Fruit fly (Drosophila melanogaster) whole organism, pupa: Measurements from ENCODE around the gene CG12535.
A peak's percentile ranks its signal among the peaks of the same experiment; 100 is the strongest.

Experiments used
- CG10348 ChIP-seq: fragments of 200-800 bp; sonication (Bioruptor generic); IDR thresholded peaks from 2 replicates; pipeline ENCODE4 v1.3.6; 2022; ENCODE audit warnings: missing biosample characterization, missing genetic modification characterization
- CG12605 ChIP-seq: fragments of 200-800 bp; sonication (Bioruptor generic); IDR thresholded peaks from 2 replicates; pipeline ENCODE4 v1.3.6; 2022; ENCODE audit warnings: missing biosample characterization, missing genetic modification characterization
- CG13204 ChIP-seq: fragments of 200-800 bp; sonication (Bioruptor generic); optimal IDR thresholded peaks from 2 replicates; lab custom pipeline; 2018; ENCODE audit warnings: missing biosample characterization, mild to moderate bottlenecking, missing genetic modification characterization, moderate library complexity
- CG14655 ChIP-seq: fragments of 200-800 bp; sonication (Bioruptor generic); optimal IDR thresholded peaks from 3 replicates; lab custom pipeline; 2017; ENCODE audit warnings: mild to moderate bottlenecking, missing biosample characterization, missing genetic modification reagents, missing genetic modification characterization
- CG15710 ChIP-seq: fragments of 200-800 bp; sonication (Bioruptor generic); optimal IDR thresholded peaks from 2 replicates; lab custom pipeline; 2018; ENCODE audit warnings: missing biosample characterization, mild to moderate bottlenecking, missing genetic modification characterization, moderate library complexity
- CG17806 ChIP-seq: fragments of 200-800 bp; sonication (Bioruptor generic); optimal IDR thresholded peaks from 2 replicates; lab custom pipeline; 2018; ENCODE audit warnings: missing biosample characterization, mild to moderate bottlenecking, missing genetic modification characterization, moderate library complexity
- CG32121 ChIP-seq: fragments of 200-800 bp; sonication (Bioruptor generic); IDR thresholded peaks from 2 replicates; pipeline ENCODE4 v1.3.6; 2022; ENCODE audit warnings: missing biosample characterization, missing genetic modification characterization
- CG34367 ChIP-seq: fragments of 200-800 bp; sonication (Bioruptor generic); optimal IDR thresholded peaks from 2 replicates; lab custom pipeline; 2018; ENCODE audit warnings: missing biosample characterization, mild to moderate bottlenecking, missing genetic modification characterization
- CG4496 ChIP-seq: fragments of 200-800 bp; sonication (Bioruptor generic); IDR thresholded peaks from 3 replicates; pipeline ENCODE4 v1.3.6; 2022; ENCODE audit warnings: missing biosample characterization, missing genetic modification characterization
- CG8159 ChIP-seq: fragments of 200-800 bp; sonication (Bioruptor generic); optimal IDR thresholded peaks from 3 replicates; lab custom pipeline; 2018; ENCODE audit warnings: missing biosample characterization, mild to moderate bottlenecking, missing genetic modification characterization, moderate library complexity
- CG8301 ChIP-seq: fragments of 200-800 bp; sonication (Bioruptor generic); optimal IDR thresholded peaks from 2 replicates; lab custom pipeline; 2018; ENCODE audit warnings: missing biosample characterization, mild to moderate bottlenecking, missing genetic modification characterization
- CG9948 ChIP-seq: fragments of 200-800 bp; sonication (Bioruptor generic); optimal IDR thresholded peaks from 2 replicates; lab custom pipeline; 2018; ENCODE audit warnings: missing biosample characterization, mild to moderate bottlenecking, missing genetic modification characterization, moderate library complexity
- D1 ChIP-seq: fragments of 200-800 bp; sonication (Bioruptor generic); optimal IDR thresholded peaks from 2 replicates; lab custom pipeline; 2018; ENCODE audit warnings: missing biosample characterization, mild to moderate bottlenecking, missing genetic modification characterization, moderate library complexity
- EcR ChIP-seq: fragments of 200-800 bp; sonication (Bioruptor generic); optimal IDR thresholded peaks from 3 replicates; lab custom pipeline; 2019; ENCODE audit warnings: missing biosample characterization, missing genetic modification characterization, mild to moderate bottlenecking, moderate library complexity, missing genetic modification reagents
- Ets98B ChIP-seq: fragments of 200-800 bp; sonication (Bioruptor generic); IDR thresholded peaks from 2 replicates; pipeline ENCODE4 v1.3.6; 2022; ENCODE audit warnings: missing biosample characterization, missing genetic modification characterization
- Pif1A ChIP-seq: fragments of 200-800 bp; sonication (Bioruptor generic); optimal IDR thresholded peaks from 3 replicates; lab custom pipeline; 2016; ENCODE audit warnings: missing biosample characterization, missing genetic modification characterization
- Pif1B ChIP-seq: fragments of 200-800 bp; sonication (Bioruptor generic); optimal IDR thresholded peaks from 3 replicates; lab custom pipeline; 2016; ENCODE audit warnings: missing biosample characterization, missing genetic modification characterization
- Snoo ChIP-seq: fragments of 200-800 bp; sonication (Bioruptor generic); optimal IDR thresholded peaks from 3 replicates; lab custom pipeline; 2017; ENCODE audit warnings: missing biosample characterization, mild to moderate bottlenecking, missing genetic modification characterization, inconsistent platforms
- fd96Ca ChIP-seq: fragments of 200-800 bp; sonication (Bioruptor generic); IDR thresholded peaks from 3 replicates; pipeline ENCODE4 v1.3.6; 2022; ENCODE audit warnings: missing biosample characterization, missing genetic modification characterization
- gl ChIP-seq: fragments of 200-800 bp; sonication (Bioruptor generic); optimal IDR thresholded peaks from 2 replicates; lab custom pipeline; 2018; ENCODE audit warnings: missing biosample characterization, mild to moderate bottlenecking, missing genetic modification characterization
- rn ChIP-seq: fragments of 200-800 bp; sonication (Bioruptor generic); IDR thresholded peaks from 2 replicates; pipeline ENCODE4 v1.3.6; 2022; ENCODE audit warnings: missing biosample characterization, missing genetic modification characterization

The CG12535 gene

dm6 chrX:3446650-3447049 is 2.1 kb downstream of the CG12535 start:
- TF ChIP-seq CG12605 (GFP tag; lab: Robert Waterston, UW), result peak; percentile 22; the same call in 1 of the 2 replicates
- TF ChIP-seq Ets98B (GFP tag; lab: Robert Waterston, UW), result peak; percentile 15; the same call in 1 of the 2 replicates
- TF ChIP-seq CG17806 (tag; lab: Kevin White, UChicago), result no peak

- TF ChIP-seq Pif1B (GFP tag; lab: Kevin White, UChicago) (no peak), CG17806 (tag; lab: Kevin White, UChicago) (no peak), CG9948 (tag; lab: Kevin White, UChicago) (no peak), CG8159 (tag; lab: Kevin White, UChicago) (no peak), fd96Ca (no peak)
These were observed 2.6 kb downstream of the CG12535 start for dm6 chrX:3446157-3446556.

dm6 chrX:3444800-3445199 is 3.9 kb downstream of the CG12535 start:
- no peak for TF ChIP-seq Pif1B (GFP tag; lab: Kevin White, UChicago)
- peak; percentile 7 for TF ChIP-seq Snoo (tag; lab: Kevin White, UChicago)

- TF ChIP-seq CG17806 (tag; lab: Kevin White, UChicago) (no peak), Pif1A (GFP tag; lab: Kevin White, UChicago) (no peak), gl (tag; lab: Kevin White, UChicago) (no peak)
These were observed 4.8 kb downstream of the CG12535 start for dm6 chrX:3443902-3444301.

DNA sequence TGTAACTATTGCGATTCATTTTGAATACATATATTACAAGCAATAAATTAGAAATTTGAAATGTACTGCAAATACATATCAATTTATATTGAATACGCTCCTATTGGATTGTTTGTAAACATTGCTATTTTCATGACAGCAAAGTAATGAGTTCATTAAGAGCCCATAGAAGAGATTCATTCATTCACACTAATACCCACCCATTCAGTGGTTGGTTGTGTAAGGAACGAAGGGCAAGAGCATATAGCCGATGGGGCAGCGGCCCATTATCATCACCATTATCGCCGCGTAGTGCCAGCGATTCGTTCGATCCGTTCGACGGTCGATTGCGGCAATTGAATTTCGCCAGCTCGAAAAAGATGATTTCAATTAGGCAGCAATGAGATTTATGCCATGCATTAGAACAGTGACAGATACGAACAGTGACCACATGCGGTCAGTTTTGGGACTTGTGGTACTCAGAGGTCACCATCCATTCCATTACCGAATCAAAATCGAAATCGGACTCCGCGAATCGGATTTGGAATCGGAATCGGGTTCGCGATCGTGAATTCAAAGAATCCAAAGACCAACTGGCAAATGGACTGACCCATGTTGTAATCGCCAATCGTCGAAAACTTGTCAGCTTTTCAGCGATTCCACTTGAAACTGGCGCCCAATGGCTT is 6.1 kb downstream of the CG12535 start:
- TF ChIP-seq Pif1B (GFP tag; lab: Kevin White, UChicago) (no peak), CG8301 (no peak), CG17806 (tag; lab: Kevin White, UChicago) (no peak), CG15710 (tag; lab: Kevin White, UChicago) (no peak), CG9948 (tag; lab: Kevin White, UChicago) (no peak), D1 (tag; lab: Kevin White, UChicago) (no peak), rn (GFP tag; lab: Robert Waterston, UW) (no peak), CG34367 (tag; lab: Kevin White, UChicago) (no peak), CG4496 (no peak), fd96Ca (no peak), gl (tag; lab: Kevin White, UChicago) (no peak), CG10348 (GFP tag; lab: Robert Waterston, UW) (no peak), Snoo (tag; lab: Kevin White, UChicago) (no peak), EcR (no peak), CG8159 (tag; lab: Kevin White, UChicago) (no peak), CG13204 (GFP tag; lab: Kevin White, UChicago) (no peak), CG32121 (GFP tag; lab: Robert Waterston, UW) (no peak), Ets98B (GFP tag; lab: Robert Waterston, UW) (no peak)

DNA sequence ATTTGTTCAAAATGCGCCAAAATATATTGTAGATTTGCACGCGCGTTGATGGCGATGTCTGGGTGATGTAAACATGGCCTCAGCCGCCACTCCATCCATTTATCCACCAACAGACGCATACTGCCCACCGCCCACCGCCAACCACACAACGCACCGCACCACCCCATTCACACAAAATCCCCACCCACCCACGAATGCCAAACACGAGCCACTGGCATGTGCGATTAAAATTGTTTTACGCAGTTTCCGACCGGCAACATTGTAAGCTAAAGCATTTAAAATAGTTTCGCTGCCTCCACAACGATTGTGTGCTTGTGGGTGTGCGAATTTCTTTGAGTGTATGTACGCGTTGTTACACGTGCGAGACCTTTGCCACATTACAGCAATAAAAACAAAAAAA is 8.2 kb downstream of the CG12535 start:
- TF ChIP-seq CG32121 (GFP tag; lab: Robert Waterston, UW) (peak; percentile 52), CG12605 (GFP tag; lab: Robert Waterston, UW) (no peak), Pif1A (GFP tag; lab: Kevin White, UChicago) (no peak), CG4496 (0 out of 3 replicates have a peak, but pooled peaks have one; percentile 30), gl (tag; lab: Kevin White, UChicago) (no peak)
- TF ChIP-seq, all 21 proteins: peak for 2

DNA sequence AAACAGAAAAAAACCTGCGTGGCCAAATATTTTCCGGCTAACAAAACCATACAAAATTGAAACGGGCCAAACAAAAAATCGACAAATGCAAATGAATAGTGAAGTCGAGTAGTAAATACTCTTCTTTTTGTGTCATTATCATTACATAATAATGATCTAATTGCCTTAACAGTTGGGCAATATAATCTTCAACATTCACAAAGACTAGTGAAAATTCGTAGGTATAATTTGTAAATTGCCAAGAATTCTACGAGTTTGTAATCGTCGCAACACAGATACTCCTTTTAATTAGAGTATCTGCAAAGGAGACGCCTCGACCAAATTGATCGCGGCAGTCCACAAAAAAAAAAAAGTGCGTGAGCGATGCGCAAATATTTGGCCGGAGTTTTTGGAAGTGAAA is 11.2 kb downstream of the CG12535 start:
- TF ChIP-seq gl (tag; lab: Kevin White, UChicago) (no peak), CG17806 (tag; lab: Kevin White, UChicago) (peak; percentile 3)

DNA sequence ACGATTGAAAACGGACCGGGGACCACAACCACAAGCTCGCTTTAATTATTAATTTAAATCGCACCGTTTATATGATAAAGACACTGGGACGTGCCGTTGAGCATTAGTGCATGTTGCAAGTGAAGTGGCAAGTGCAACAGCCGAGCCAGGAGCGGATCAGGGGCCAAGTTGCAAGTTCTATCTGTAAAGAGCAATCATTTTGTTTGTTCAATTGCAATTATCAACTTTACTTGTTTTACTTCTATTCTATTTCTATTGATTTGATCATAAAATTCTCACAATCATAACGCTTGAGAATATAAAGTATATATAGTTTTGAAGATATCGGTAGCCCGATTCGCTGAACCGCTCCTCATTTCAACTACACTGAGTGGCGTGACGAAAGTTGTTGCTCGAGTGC is 12.6 kb downstream of the CG12535 start:
- TF ChIP-seq CG13204 (GFP tag; lab: Kevin White, UChicago) (no peak), Ets98B (GFP tag; lab: Robert Waterston, UW) (no peak), CG8159 (tag; lab: Kevin White, UChicago) (peak; percentile 61), CG14655 (GFP tag; lab: Kevin White, UChicago) (peak; percentile 70), CG32121 (GFP tag; lab: Robert Waterston, UW) (no peak), gl (tag; lab: Kevin White, UChicago) (peak; percentile 8), CG17806 (tag; lab: Kevin White, UChicago) (peak; percentile 56), CG9948 (tag; lab: Kevin White, UChicago) (peak; percentile 49), CG4496 (no peak), CG15710 (tag; lab: Kevin White, UChicago) (peak; percentile 59), Pif1A (GFP tag; lab: Kevin White, UChicago) (peak; percentile 44), Pif1B (GFP tag; lab: Kevin White, UChicago) (peak; percentile 43), CG8301 (peak; percentile 59), D1 (tag; lab: Kevin White, UChicago) (no peak), CG34367 (tag; lab: Kevin White, UChicago) (peak; percentile 17), EcR (no peak)
